Fruit fly (Drosophila melanogaster) whole organism, embryonic: Measurements from ENCODE around the gene CG42538.

Experiments used
- BtbVII ChIP-seq: fragments of 200-800 bp; sonication (Bioruptor generic); optimal IDR thresholded peaks from 3 replicates; lab custom pipeline; 2017; ENCODE audit warnings: missing biosample characterization, mild to moderate bottlenecking, missing genetic modification characterization
- CG10321 ChIP-seq: fragments of 200-800 bp; sonication (Bioruptor generic); IDR thresholded peaks from 2 replicates; pipeline ENCODE4 v1.3.6; 2022; ENCODE audit warnings: missing biosample characterization, missing genetic modification characterization
- CG10431 ChIP-seq: fragments of 200-800 bp; sonication (Bioruptor generic); optimal IDR thresholded peaks from 3 replicates; lab custom pipeline; 2018; ENCODE audit warnings: missing biosample characterization, mild to moderate bottlenecking, missing genetic modification characterization
- CG12155 ChIP-seq: fragments of 200-800 bp; sonication (Bioruptor generic); optimal IDR thresholded peaks from 3 replicates; lab custom pipeline; 2016; ENCODE audit warnings: missing biosample characterization, missing genetic modification characterization
- CG12391 ChIP-seq: fragments of 200-800 bp; sonication (Bioruptor generic); optimal IDR thresholded peaks from 3 replicates; lab custom pipeline; 2018; ENCODE audit warnings: missing biosample characterization, mild to moderate bottlenecking, missing genetic modification characterization, moderate library complexity
- CG12659 ChIP-seq: fragments of 200-800 bp; sonication (Bioruptor generic); optimal IDR thresholded peaks from 3 replicates; lab custom pipeline; 2017; ENCODE audit warnings: mild to moderate bottlenecking, missing biosample characterization, missing genetic modification reagents, missing genetic modification characterization
- CG13775 ChIP-seq: fragments of 200-800 bp; sonication (Bioruptor generic); optimal IDR thresholded peaks from 3 replicates; lab custom pipeline; 2017; ENCODE audit warnings: missing biosample characterization, mild to moderate bottlenecking, missing genetic modification characterization
- CG14014 ChIP-seq: fragments of 200-800 bp; sonication (Bioruptor generic); IDR thresholded peaks from 2 replicates; pipeline ENCODE4 v1.3.6; 2022; ENCODE audit warnings: missing biosample characterization, missing genetic modification characterization
- CG14441 ChIP-seq: fragments of 200-800 bp; sonication (Bioruptor generic); IDR thresholded peaks from 2 replicates; pipeline ENCODE4 v1.3.6; 2022; ENCODE audit warnings: missing biosample characterization, missing genetic modification characterization
- CG17186 ChIP-seq: fragments of 200-800 bp; sonication (Bioruptor generic); optimal IDR thresholded peaks from 3 replicates; lab custom pipeline; 2017; ENCODE audit warnings: missing biosample characterization, missing genetic modification reagents, missing genetic modification characterization
- CG17328 ChIP-seq: fragments of 200-800 bp; sonication (Bioruptor generic); IDR thresholded peaks from 2 replicates; pipeline ENCODE4 v1.3.6; 2022; ENCODE audit warnings: missing biosample characterization, missing genetic modification characterization
- CG1832 ChIP-seq: fragments of 200-800 bp; sonication (Bioruptor generic); optimal IDR thresholded peaks from 2 replicates; lab custom pipeline; 2017; ENCODE audit warnings: missing biosample characterization, mild to moderate bottlenecking, missing genetic modification characterization, inconsistent platforms
- CG18476 ChIP-seq: fragments of 200-800 bp; sonication (Bioruptor generic); optimal IDR thresholded peaks from 2 replicates; lab custom pipeline; 2016; ENCODE audit warnings: missing biosample characterization, mild to moderate bottlenecking, missing genetic modification characterization
- CG34376 ChIP-seq: fragments of 200-800 bp; sonication (Bioruptor generic); optimal IDR thresholded peaks from 2 replicates; lab custom pipeline; 2018; ENCODE audit warnings: missing biosample characterization, mild to moderate bottlenecking, missing genetic modification characterization
- CG4360 ChIP-seq: fragments of 200-800 bp; sonication (Bioruptor generic); IDR thresholded peaks from 2 replicates; pipeline ENCODE4 v1.3.6; 2022; ENCODE audit warnings: missing biosample characterization, missing genetic modification characterization
- CG5245 ChIP-seq: fragments of 200-800 bp; sonication (Bioruptor generic); optimal IDR thresholded peaks from 3 replicates; lab custom pipeline; 2016; ENCODE audit warnings: missing biosample characterization, missing genetic modification characterization
- CG6175 ChIP-seq: fragments of 200-800 bp; sonication (Bioruptor generic); IDR thresholded peaks from 3 replicates; pipeline ENCODE4 v1.3.6; 2022; ENCODE audit warnings: missing biosample characterization, missing genetic modification characterization
- CG7928 ChIP-seq: fragments of 200-800 bp; sonication (Bioruptor generic); optimal IDR thresholded peaks from 2 replicates; lab custom pipeline; 2017; ENCODE audit warnings: missing biosample characterization, mild to moderate bottlenecking, missing genetic modification characterization
- CG8290 ChIP-seq, 3 experiments: fragments of 200-800 bp; sonication (Bioruptor generic); optimal IDR thresholded peaks; 2 replicates each; lab custom pipeline; 2016 to 2019; ENCODE audit warnings: missing biosample characterization in 3 of 3, missing genetic modification characterization in 3 of 3, mild to moderate bottlenecking in 2 of 3, moderate library complexity in 1 of 3
- CG8388 ChIP-seq: fragments of 200-800 bp; sonication (Bioruptor generic); optimal IDR thresholded peaks from 2 replicates; lab custom pipeline; 2019; ENCODE audit warnings: missing biosample characterization, mild to moderate bottlenecking, missing genetic modification characterization, moderate library complexity
- Camta ChIP-seq: fragments of 200-800 bp; sonication (Bioruptor generic); optimal IDR thresholded peaks from 2 replicates; lab custom pipeline; 2016; ENCODE audit warnings: missing biosample characterization, missing genetic modification characterization
- D19A ChIP-seq: fragments of 200-800 bp; optimal IDR thresholded peaks from 3 replicates; lab custom pipeline; 2019; ENCODE audit warnings: missing biosample characterization, mild to moderate bottlenecking, missing genetic modification characterization, moderate library complexity
- Dad ChIP-seq: fragments of 200-800 bp; sonication (Bioruptor generic); optimal IDR thresholded peaks from 3 replicates; lab custom pipeline; 2016; ENCODE audit warnings: missing biosample characterization, missing genetic modification characterization
- Dbx ChIP-seq: fragments of 200-800 bp; sonication (Bioruptor generic); IDR thresholded peaks from 3 replicates; pipeline ENCODE4 v1.3.6; 2022; ENCODE audit warnings: missing biosample characterization, missing genetic modification characterization
- Dip3 ChIP-seq: fragments of 200-800 bp; sonication (Bioruptor generic); optimal IDR thresholded peaks from 3 replicates; lab custom pipeline; 2016; ENCODE audit warnings: missing biosample characterization, missing genetic modification characterization
- GATAe ChIP-seq: fragments of 200-800 bp; sonication (Bioruptor generic); conservative IDR thresholded peaks from 2 replicates; pipeline ENCODE4 v1.3.6; 2022; ENCODE audit warnings: missing biosample characterization, missing genetic modification characterization
- HHEX ChIP-seq: fragments of 200-800 bp; sonication (Bioruptor generic); optimal IDR thresholded peaks from 3 replicates; lab custom pipeline; 2017; ENCODE audit warnings: missing biosample characterization, mild to moderate bottlenecking, missing genetic modification characterization, missing genetic modification reagents
- HLHmδ ChIP-seq: fragments of 200-800 bp; sonication (Bioruptor generic); optimal IDR thresholded peaks from 2 replicates; lab custom pipeline; 2018; ENCODE audit warnings: missing biosample characterization, mild to moderate bottlenecking, missing genetic modification characterization, moderate library complexity
- Hr3 ChIP-seq: fragments of 200-800 bp; sonication (Bioruptor generic); optimal IDR thresholded peaks from 3 replicates; lab custom pipeline; 2016; ENCODE audit warnings: missing biosample characterization, missing genetic modification characterization
- Hr39 ChIP-seq: fragments of >200 bp; optimal IDR thresholded peaks from 2 replicates; lab custom pipeline; 2017
- MBD-R2 ChIP-seq: fragments of 200-800 bp; sonication (Bioruptor generic); IDR thresholded peaks from 2 replicates; pipeline ENCODE4 v1.3.6; 2022; ENCODE audit warnings: missing biosample characterization, missing genetic modification characterization
- Mes4 ChIP-seq: fragments of 200-800 bp; sonication (Bioruptor generic); optimal IDR thresholded peaks from 2 replicates; lab custom pipeline; 2016; ENCODE audit warnings: missing biosample characterization, missing genetic modification characterization
- NFAT ChIP-seq: fragments of 200-800 bp; sonication (Bioruptor generic); IDR thresholded peaks from 2 replicates; pipeline ENCODE4 v1.3.6; 2022; ENCODE audit warnings: missing biosample characterization, missing genetic modification characterization
- Trl ChIP-seq, 3 experiments: fragments of >200 bp in 2 of 3; fragments of 200-800 bp in 1 of 3; sonication (Bioruptor generic) in 1 of 3; optimal IDR thresholded peaks; 2 replicates in 1 of 3; 3 replicates in 2 of 3; lab custom pipeline; 2016 to 2017; ENCODE audit warnings: missing biosample characterization in 1 of 3, missing genetic modification characterization in 1 of 3
- abd-A ChIP-seq: fragments of 200-800 bp; sonication (Bioruptor generic); optimal IDR thresholded peaks from 3 replicates; lab custom pipeline; 2019; ENCODE audit warnings: missing biosample characterization, mild to moderate bottlenecking, missing genetic modification characterization, moderate library complexity
- dm ChIP-seq: fragments of 200-800 bp; sonication (Bioruptor generic); optimal IDR thresholded peaks from 3 replicates; lab custom pipeline; 2016; ENCODE audit warnings: missing biosample characterization, missing genetic modification characterization
- emc ChIP-seq: fragments of 200-800 bp; sonication (Bioruptor generic); optimal IDR thresholded peaks from 2 replicates; lab custom pipeline; 2016; ENCODE audit warnings: missing biosample characterization, missing genetic modification characterization
- ems ChIP-seq: fragments of 200-800 bp; sonication (Bioruptor generic); optimal IDR thresholded peaks from 3 replicates; lab custom pipeline; 2016; ENCODE audit warnings: missing biosample characterization, missing genetic modification characterization
- en ChIP-seq: fragments of 200-800 bp; sonication (Bioruptor generic); optimal IDR thresholded peaks from 2 replicates; lab custom pipeline; 2016; ENCODE audit warnings: missing biosample characterization, missing genetic modification characterization
- fd102C ChIP-seq: fragments of 200-800 bp; sonication (Bioruptor generic); optimal IDR thresholded peaks from 2 replicates; lab custom pipeline; 2018; ENCODE audit warnings: missing biosample characterization, mild to moderate bottlenecking, missing genetic modification characterization, moderate library complexity
- hb ChIP-seq: fragments of 200-800 bp; sonication (Bioruptor generic); IDR thresholded peaks from 3 replicates; pipeline ENCODE4 v1.3.6; 2022; ENCODE audit warnings: missing biosample characterization, missing genetic modification characterization; ENCODE audit not compliant: partially characterized antibody
- lab ChIP-seq: fragments of 200-800 bp; sonication (Bioruptor generic); optimal IDR thresholded peaks from 3 replicates; lab custom pipeline; 2017; ENCODE audit warnings: missing biosample characterization, missing genetic modification characterization, mild to moderate bottlenecking, moderate library complexity, missing genetic modification reagents
- pb ChIP-seq: fragments of 200-800 bp; sonication (Bioruptor generic); optimal IDR thresholded peaks from 3 replicates; lab custom pipeline; 2016; ENCODE audit warnings: missing biosample characterization, missing genetic modification characterization
- pfk ChIP-seq: fragments of 200-800 bp; sonication (Bioruptor generic); optimal IDR thresholded peaks from 2 replicates; lab custom pipeline; 2018; ENCODE audit warnings: missing biosample characterization, mild to moderate bottlenecking, missing genetic modification characterization, moderate library complexity
- scrt ChIP-seq: fragments of 200-800 bp; sonication (Bioruptor generic); optimal IDR thresholded peaks from 2 replicates; lab custom pipeline; 2018; ENCODE audit warnings: missing biosample characterization, mild to moderate bottlenecking, missing genetic modification characterization, moderate library complexity
- slp2 ChIP-seq: fragments of 200-800 bp; sonication (Bioruptor generic); optimal IDR thresholded peaks from 2 replicates; lab custom pipeline; 2016; ENCODE audit warnings: missing biosample characterization, missing genetic modification characterization
- sna ChIP-seq: fragments of 200-800 bp; sonication (Bioruptor generic); IDR thresholded peaks from 2 replicates; pipeline ENCODE4 v1.3.6; 2022; ENCODE audit warnings: missing biosample characterization, missing genetic modification characterization; ENCODE audit not compliant: partially characterized antibody
- trh ChIP-seq: fragments of 200-800 bp; sonication (Bioruptor generic); optimal IDR thresholded peaks from 2 replicates; lab custom pipeline; 2016; ENCODE audit warnings: missing biosample characterization, missing genetic modification characterization
- wor ChIP-seq: fragments of 200-800 bp; sonication (Bioruptor generic); IDR thresholded peaks from 2 replicates; pipeline ENCODE4 v1.3.6; 2022; ENCODE audit warnings: missing biosample characterization, missing genetic modification characterization
- zen ChIP-seq: fragments of 200-800 bp; sonication (Bioruptor generic); optimal IDR thresholded peaks from 3 replicates; lab custom pipeline; 2018; ENCODE audit warnings: missing biosample characterization, mild to moderate bottlenecking, missing genetic modification characterization, moderate library complexity
- zfh1 ChIP-seq: fragments of 200-800 bp; sonication (Bioruptor generic); IDR thresholded peaks from 3 replicates; pipeline ENCODE4 v1.3.6; 2022; ENCODE audit warnings: missing biosample characterization, missing genetic modification characterization

Gene CG42538

DNA sequence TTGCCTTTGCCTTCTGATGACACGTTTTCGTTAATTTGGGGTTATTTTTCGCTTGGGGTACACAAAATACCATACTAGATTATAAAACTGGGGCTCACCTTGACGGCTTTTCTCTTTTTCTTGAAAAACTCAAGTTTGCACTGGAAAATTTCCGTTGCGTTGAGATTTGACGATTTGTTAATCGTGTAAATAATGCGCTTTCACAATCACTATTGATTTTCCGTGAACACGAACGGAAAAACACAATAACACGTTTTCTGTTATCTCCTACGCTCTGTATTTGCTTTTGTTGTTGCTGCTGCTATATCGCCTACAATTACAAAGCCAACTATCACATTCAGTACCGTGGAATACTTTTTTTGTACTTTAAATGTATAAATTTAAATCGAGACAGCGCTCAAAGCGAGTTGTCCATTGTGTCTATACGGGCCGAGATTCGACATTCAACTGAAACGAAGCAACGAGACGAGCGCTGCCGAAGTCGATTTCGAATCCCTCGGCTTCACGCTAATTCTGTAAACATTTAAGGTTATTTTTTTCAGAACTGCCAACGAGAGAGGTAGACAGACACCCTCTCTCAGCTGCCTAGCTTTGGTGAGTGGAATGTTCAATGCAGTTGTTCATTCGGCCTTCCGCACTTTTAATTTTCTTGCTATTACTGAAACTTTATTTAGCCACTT is 12.2 kb downstream of the CG42538 start (continued):
- TF ChIP-seq Dbx (GFP tag; lab: Robert Waterston, UW) (peak; percentile 23; the same call in 2 of the 3 replicates), slp2 (GFP tag; lab: Kevin White, UChicago) (no peak), Dip3 (GFP tag; lab: Kevin White, UChicago) (no peak), Hr39 (no peak), dm (no peak), emc (GFP tag; lab: Kevin White, UChicago) (no peak), GATAe (no peak), MBD-R2 (GFP tag; lab: Robert Waterston, UW) (no peak), CG17328 (GFP tag; lab: Robert Waterston, UW) (peak; percentile 49; the same call in 1 of the 2 replicates), CG7928 (GFP tag; lab: Kevin White, UChicago) (no peak), zen (tag; lab: Kevin White, UChicago) (no peak), zfh1 (GFP tag; lab: Robert Waterston, UW) (0 out of 3 replicates have a peak, but pooled peaks have one; percentile 48), CG6175 (no peak), Mes4 (peak; percentile 44), CG8388 (GFP tag; lab: Kevin White, UChicago) (no peak), CG10431 (GFP tag; lab: Kevin White, UChicago) (peak; percentile 47), fd102C (GFP tag; lab: Kevin White, UChicago) (no peak), scrt (GFP tag; lab: Kevin White, UChicago) (peak; percentile 8), trh (GFP tag; lab: Kevin White, UChicago) (no peak), pb (no peak), CG18476 (no peak), Dad (GFP tag; lab: Kevin White, UChicago) (no peak), pfk (GFP tag; lab: Kevin White, UChicago) (peak; percentile 18), D19A (peak; percentile 48), HHEX (peak; percentile 7), sna (GFP tag; lab: Robert Waterston, UW) (no peak), CG12659 (GFP tag; lab: Kevin White, UChicago) (no peak), CG14441 (GFP tag; lab: Robert Waterston, UW) (peak; percentile 36; the same call in 1 of the 2 replicates), CG14014 (GFP tag; lab: Robert Waterston, UW) (peak; percentile 53; the same call in 1 of the 2 replicates), CG13775 (GFP tag; lab: Kevin White, UChicago) (no peak), lab (GFP tag; lab: Kevin White, UChicago) (peak; percentile 23), NFAT (GFP tag; lab: Robert Waterston, UW) (peak; percentile 65), CG8290 (GFP tag; optimal IDR thresholded peaks at IDR 0.05; lab: Kevin White, UChicago) (no peak), CG8290 (tag; optimal IDR thresholded peaks at IDR 0.05; lab: Kevin White, UChicago) (peak; percentile 30 to 84), CG12391 (tag; lab: Kevin White, UChicago) (peak; percentile 6)

DNA sequence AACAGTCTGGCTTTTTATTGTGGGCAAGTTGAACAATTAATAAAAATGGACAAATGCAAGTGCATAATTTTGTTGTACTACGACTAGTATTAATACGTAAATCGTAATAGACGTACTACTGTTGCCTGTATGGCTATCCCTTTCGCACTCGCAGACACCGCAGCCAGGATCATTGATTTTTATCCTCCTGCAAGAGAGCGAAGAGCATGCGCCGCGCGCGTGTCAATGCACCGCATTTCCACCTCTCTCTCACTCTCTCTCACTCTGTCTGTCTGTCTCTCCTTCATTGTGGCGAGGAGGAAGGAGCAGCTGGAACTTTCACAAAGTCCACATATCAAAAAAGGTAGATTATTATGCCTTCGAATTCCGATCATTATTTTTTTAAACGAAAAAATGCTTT is 12.8 kb downstream of the CG42538 start:
- TF ChIP-seq CG1832, result peak; percentile 59
- TF ChIP-seq CG4360 (GFP tag; lab: Robert Waterston, UW), result no peak
- TF ChIP-seq CG12155 (GFP tag; lab: Kevin White, UChicago), result no peak
- no peak for TF ChIP-seq Camta
- TF ChIP-seq CG5245 (GFP tag; lab: Kevin White, UChicago), result no peak
- TF ChIP-seq hb (GFP tag; lab: Robert Waterston, UW), result no peak
- TF ChIP-seq ems, result no peak
- no peak for TF ChIP-seq en (GFP tag; lab: Kevin White, UChicago)
- no peak for TF ChIP-seq wor
- TF ChIP-seq HLHmδ (GFP tag; lab: Kevin White, UChicago), result peak; percentile 67
- no peak for TF ChIP-seq BtbVII (GFP tag; lab: Kevin White, UChicago)
- TF ChIP-seq Trl (optimal IDR thresholded peaks at IDR 0.05; lab: Kevin White, UChicago), result peak; percentile 67 to 82
- TF ChIP-seq Trl (GFP tag; optimal IDR thresholded peaks at IDR 0.05; lab: Kevin White, UChicago), result no peak
- TF ChIP-seq CG10321, result peak; percentile 58
- TF ChIP-seq Hr3, result no peak
- no peak for TF ChIP-seq CG17186 (GFP tag; lab: Kevin White, UChicago)
- no peak for TF ChIP-seq CG13775 (GFP tag; lab: Kevin White, UChicago)
- TF ChIP-seq CG34376 (GFP tag; lab: Kevin White, UChicago), result no peak
- peak; percentile 27 for TF ChIP-seq abd-A
